Fruit fly (Drosophila melanogaster): ENCODE data around the gene Icmt.

DNA sequence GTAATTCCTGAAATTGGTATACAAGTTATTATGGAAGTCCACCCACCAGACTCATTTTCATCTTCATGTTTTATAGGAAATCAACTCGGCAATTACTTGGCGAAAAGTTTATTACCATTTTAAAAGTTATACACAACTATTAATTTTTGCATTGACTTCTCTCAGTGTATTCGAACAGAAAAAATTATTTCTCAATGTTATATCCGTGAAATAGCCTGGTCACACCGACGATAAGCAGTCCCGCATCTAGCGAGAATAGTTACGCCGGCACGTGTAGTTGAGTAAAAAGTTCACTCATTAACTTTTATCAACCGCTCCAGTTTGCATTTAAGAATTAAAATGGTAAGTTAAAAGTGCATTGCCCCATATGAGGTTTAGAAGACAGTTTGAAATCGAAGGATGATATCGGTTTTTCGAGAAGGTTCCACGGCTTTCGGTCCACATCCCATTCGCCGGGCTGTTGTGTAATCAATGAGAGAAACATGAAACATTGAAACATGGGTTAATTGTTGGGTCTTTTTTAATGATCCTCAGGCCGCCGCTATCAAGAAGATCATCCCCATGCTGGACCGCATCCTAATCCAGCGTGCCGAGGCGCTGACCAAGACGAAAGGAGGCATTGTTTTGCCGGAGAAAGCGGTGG, 2.1 kb upstream of the Icmt start, which contains the start of gene CG11267:
- TF ChIP-seq sna (GFP tag; IDR thresholded peaks at IDR 0.05; ENCODE audit: partially characterized antibody) (no peak), nerfin-2 (GFP tag; IDR thresholded peaks at IDR 0.05; ENCODE audit: partially characterized antibody) (no peak), Gug (GFP tag; IDR thresholded peaks at IDR 0.05) (peak; percentile 71; the same call in 3 of the 4 replicates), MTF-1 (GFP tag; optimal IDR thresholded peaks at IDR 0.05; ENCODE audit: borderline replicate concordance) (peak; percentile 71), TFAM (GFP tag; optimal IDR thresholded peaks at IDR 0.05) (no peak), chif (GFP tag; optimal IDR thresholded peaks at IDR 0.05) (peak; percentile 55 to 79), CG12744 (GFP tag; optimal IDR thresholded peaks at IDR 0.05) (peak; percentile 79), tup (GFP tag; optimal IDR thresholded peaks at IDR 0.05) (peak; percentile 73), Sox102F (GFP tag; optimal IDR thresholded peaks at IDR 0.05) (peak; percentile 82)

Data from whole organism, embryonic.